Worm (Caenorhabditis elegans): ENCODE data around the gene mdt-22.

Gene mdt-22

ce11 chrII:10300954-10301353 lies at the start of gene mdt-22:
Gene mdt-22, plus strand, starts transcription at chrII:10301216.
- no peak for TF ChIP-seq sptf-2 (GFP tag; optimal IDR thresholded peaks at IDR 0.05)
- TF ChIP-seq madf-8 (GFP tag; conservative IDR thresholded peaks at IDR 0.05) = peak; percentile 28; the same call in 1 of the 2 replicates
- TF ChIP-seq lin-54 (GFP tag; optimal IDR thresholded peaks at IDR 0.05) = peak; percentile 96
- TF ChIP-seq hmg-20 (GFP tag; IDR thresholded peaks at IDR 0.05) = no peak
- peak; percentile 18 for TF ChIP-seq F49E8.2 (tag; optimal IDR thresholded peaks at IDR 0.05; ENCODE audit: insufficient read depth)
- TF ChIP-seq pha-4 (tag; optimal IDR thresholded peaks at IDR 0.05) = no peak
- TF ChIP-seq mcd-1 (GFP tag; IDR thresholded peaks at IDR 0.05) = peak; percentile 78
- peak; percentile 25 for TF ChIP-seq die-1 (tag; optimal IDR thresholded peaks at IDR 0.05)
- TF ChIP-seq ceh-40 (GFP tag; IDR thresholded peaks at IDR 0.05) = no peak
- TF ChIP-seq nfya-2 (GFP tag; IDR thresholded peaks at IDR 0.05) = no peak
- peak; percentile 17 for TF ChIP-seq nhr-90 (tag; optimal IDR thresholded peaks at IDR 0.05)
- TF ChIP-seq K12H6.12 (tag; optimal IDR thresholded peaks at IDR 0.05) = peak; percentile 50
- peak; percentile 55; the same call in 1 of the 2 replicates for TF ChIP-seq attf-3 (GFP tag; conservative IDR thresholded peaks at IDR 0.05)
- TF ChIP-seq ceh-91 (GFP tag; IDR thresholded peaks at IDR 0.05) = no peak
- peak; percentile 70 for TF ChIP-seq chd-7 (tag; optimal IDR thresholded peaks at IDR 0.05)
- no peak for TF ChIP-seq nfya-1 (tag; optimal IDR thresholded peaks at IDR 0.05; ENCODE audit: borderline replicate concordance, insufficient read depth)
- no peak for TF ChIP-seq ccch-3 (GFP tag; optimal IDR thresholded peaks at IDR 0.05)
- TF ChIP-seq lag-1 (GFP tag; IDR thresholded peaks at IDR 0.05) = no peak
- TF ChIP-seq ets-4 (GFP tag; optimal IDR thresholded peaks at IDR 0.05) = no peak
- TF ChIP-seq ztf-25 (GFP tag; IDR thresholded peaks at IDR 0.05) = no peak
- TF ChIP-seq nhr-80 (tag; optimal IDR thresholded peaks at IDR 0.05) = peak; percentile 26
- peak; percentile 71 for TF ChIP-seq ceh-100 (GFP tag; IDR thresholded peaks at IDR 0.05)
- TF ChIP-seq nhr-179 (tag; optimal IDR thresholded peaks at IDR 0.05) = no peak
- peak; percentile 85 for TF ChIP-seq madf-3 (GFP tag; IDR thresholded peaks at IDR 0.05)
- TF ChIP-seq unc-130 (GFP tag; optimal IDR thresholded peaks at IDR 0.05) = no peak
- peak; percentile 60 for TF ChIP-seq tlf-1 (GFP tag; optimal IDR thresholded peaks at IDR 0.05)
- TF ChIP-seq rec-8 (tag; optimal IDR thresholded peaks at IDR 0.05) = peak in 1 of 2 experiments; percentile 2
- no peak for TF ChIP-seq cebp-2 (GFP tag; IDR thresholded peaks at IDR 0.05)
- no peak for TF ChIP-seq nhr-120 (GFP tag; IDR thresholded peaks at IDR 0.05)
- no peak for TF ChIP-seq ztf-22 (GFP tag; optimal IDR thresholded peaks at IDR 0.05)
- peak; percentile 74 for TF ChIP-seq him-1 (tag; optimal IDR thresholded peaks at IDR 0.05)
- no peak for TF ChIP-seq egrh-3 (GFP tag; IDR thresholded peaks at IDR 0.05)
- peak; percentile 64 for TF ChIP-seq ceh-27 (GFP tag; optimal IDR thresholded peaks at IDR 0.05)
- TF ChIP-seq Y79H2A.3 (GFP tag; conservative IDR thresholded peaks at IDR 0.05) = 0 out of 2 replicates have a peak, but pooled peaks have one; percentile 41
- TF ChIP-seq B0261.1 (tag; optimal IDR thresholded peaks at IDR 0.05) = peak; percentile 39
- TF ChIP-seq hmg-1.2 (GFP tag; IDR thresholded peaks at IDR 0.05) = peak; percentile 55
- no peak for TF ChIP-seq ceh-79 (tag; optimal IDR thresholded peaks at IDR 0.05)
- TF ChIP-seq dpl-1 (GFP tag; optimal IDR thresholded peaks at IDR 0.05) = peak; percentile 89
- TF ChIP-seq mxl-1 (tag; optimal IDR thresholded peaks at IDR 0.05) = no peak
- TF ChIP-seq mes-4 (tag; optimal IDR thresholded peaks at IDR 0.05) = no peak
- peak; percentile 77 for TF ChIP-seq repo-1 (tag; optimal IDR thresholded peaks at IDR 0.05)
- TF ChIP-seq ztf-3 (GFP tag; optimal IDR thresholded peaks at IDR 0.05) = no peak
- peak; percentile 64 for TF ChIP-seq lsl-1 (GFP tag; optimal IDR thresholded peaks at IDR 0.05)
- TF ChIP-seq lin-35 (GFP tag; optimal IDR thresholded peaks at IDR 0.05) = peak; percentile 20 to 90 (median 73)
- peak; percentile 45 for TF ChIP-seq xnd-1 (tag; optimal IDR thresholded peaks at IDR 0.05)
- no peak for TF ChIP-seq F39B2.1 (GFP tag; IDR thresholded peaks at IDR 0.05)
- TF ChIP-seq ceh-58 (GFP tag; IDR thresholded peaks at IDR 0.05) = no peak
- no peak for TF ChIP-seq akir-1 (GFP tag; optimal IDR thresholded peaks at IDR 0.05)
- TF ChIP-seq ama-1 (optimal IDR thresholded peaks at IDR 0.05) = peak; percentile 22
- TF ChIP-seq ama-1 (GFP tag; optimal IDR thresholded peaks at IDR 0.05) = peak in 1 of 2 experiments; percentile 39
